Fruit fly (Drosophila melanogaster) whole organism, embryonic: Measurements from ENCODE around the gene sad.

ENCODE experiments used
- Atf3 ChIP-seq: fragments of 200-800 bp; sonication (Bioruptor generic); optimal IDR thresholded peaks from 3 replicates; lab custom pipeline; 2016; ENCODE audit warnings: missing biosample characterization, missing genetic modification characterization
- CG10979 ChIP-seq: fragments of 200-800 bp; sonication (Bioruptor generic); optimal IDR thresholded peaks from 2 replicates; lab custom pipeline; 2018; ENCODE audit warnings: missing biosample characterization, mild to moderate bottlenecking, missing genetic modification characterization, moderate library complexity
- CG11247 ChIP-seq: fragments of 200-800 bp; sonication (Bioruptor generic); IDR thresholded peaks from 2 replicates; pipeline ENCODE4 v1.3.6; 2022; ENCODE audit warnings: missing biosample characterization, missing genetic modification characterization
- CG11456 ChIP-seq: fragments of 200-800 bp; sonication (Bioruptor generic); IDR thresholded peaks from 3 replicates; pipeline ENCODE4 v1.3.6; 2022; ENCODE audit warnings: missing biosample characterization, missing genetic modification characterization
- CG11560 ChIP-seq: fragments of 200-800 bp; sonication (Bioruptor generic); IDR thresholded peaks from 3 replicates; pipeline ENCODE4 v1.3.6; 2022; ENCODE audit warnings: missing biosample characterization, missing genetic modification characterization
- CG12659 ChIP-seq: fragments of 200-800 bp; sonication (Bioruptor generic); optimal IDR thresholded peaks from 3 replicates; lab custom pipeline; 2017; ENCODE audit warnings: mild to moderate bottlenecking, missing biosample characterization, missing genetic modification reagents, missing genetic modification characterization
- CG12769 ChIP-seq: fragments of 200-800 bp; sonication (Bioruptor generic); optimal IDR thresholded peaks from 2 replicates; lab custom pipeline; 2019; ENCODE audit warnings: missing biosample characterization, mild to moderate bottlenecking, missing genetic modification characterization, moderate library complexity
- CG13287 ChIP-seq: fragments of 200-800 bp; sonication (Bioruptor generic); IDR thresholded peaks from 2 replicates; pipeline ENCODE4 v1.3.6; 2022; ENCODE audit warnings: missing biosample characterization, missing genetic modification characterization; ENCODE audit not compliant: partially characterized antibody
- CG13775 ChIP-seq: fragments of 200-800 bp; sonication (Bioruptor generic); optimal IDR thresholded peaks from 3 replicates; lab custom pipeline; 2017; ENCODE audit warnings: missing biosample characterization, mild to moderate bottlenecking, missing genetic modification characterization
- CG1602 ChIP-seq: fragments of 200-800 bp; sonication (Bioruptor generic); optimal IDR thresholded peaks from 3 replicates; lab custom pipeline; 2016; ENCODE audit warnings: missing biosample characterization, missing genetic modification characterization
- CG16779 ChIP-seq: fragments of 200-800 bp; sonication (Bioruptor generic); IDR thresholded peaks from 2 replicates; pipeline ENCODE4 v1.3.6; 2022; ENCODE audit warnings: missing biosample characterization, missing genetic modification characterization
- CG32772 ChIP-seq: fragments of 200-800 bp; sonication (Bioruptor generic); IDR thresholded peaks from 2 replicates; pipeline ENCODE4 v1.3.6; 2022; ENCODE audit warnings: missing biosample characterization, missing genetic modification characterization
- CG3407 ChIP-seq: fragments of 200-800 bp; sonication (Bioruptor generic); optimal IDR thresholded peaks from 2 replicates; lab custom pipeline; 2018; ENCODE audit warnings: missing biosample characterization, mild to moderate bottlenecking, missing genetic modification characterization
- CG4617 ChIP-seq: fragments of 200-800 bp; sonication (Bioruptor generic); optimal IDR thresholded peaks from 3 replicates; lab custom pipeline; 2016; ENCODE audit warnings: missing biosample characterization, missing genetic modification characterization, borderline replicate concordance
- CG6654 ChIP-seq: fragments of 200-800 bp; sonication (Bioruptor generic); optimal IDR thresholded peaks from 2 replicates; lab custom pipeline; 2017; ENCODE audit warnings: missing biosample characterization, mild to moderate bottlenecking, missing genetic modification characterization
- CG6813 ChIP-seq: fragments of 200-800 bp; sonication (Bioruptor generic); optimal IDR thresholded peaks from 2 replicates; lab custom pipeline; 2017; ENCODE audit warnings: missing biosample characterization, missing genetic modification characterization, mild to moderate bottlenecking, moderate library complexity, missing genetic modification reagents
- Chrac-16 ChIP-seq: fragments of 200-800 bp; sonication (Bioruptor generic); optimal IDR thresholded peaks from 3 replicates; lab custom pipeline; 2016; ENCODE audit warnings: missing biosample characterization, missing genetic modification characterization
- CoRest ChIP-seq: fragments of 200-800 bp; sonication (Bioruptor generic); optimal IDR thresholded peaks from 3 replicates; lab custom pipeline; 2018; ENCODE audit warnings: missing biosample characterization, mild to moderate bottlenecking, missing genetic modification characterization, moderate library complexity
- ERR ChIP-seq: fragments of 200-800 bp; sonication (Bioruptor generic); optimal IDR thresholded peaks from 2 replicates; lab custom pipeline; 2016; ENCODE audit warnings: missing biosample characterization, missing genetic modification characterization
- Fer1 ChIP-seq: fragments of 200-800 bp; sonication (Bioruptor generic); optimal IDR thresholded peaks from 2 replicates; lab custom pipeline; 2017; ENCODE audit warnings: missing biosample characterization, mild to moderate bottlenecking, missing genetic modification characterization
- HHEX ChIP-seq: fragments of 200-800 bp; sonication (Bioruptor generic); optimal IDR thresholded peaks from 3 replicates; lab custom pipeline; 2017; ENCODE audit warnings: missing biosample characterization, mild to moderate bottlenecking, missing genetic modification characterization, missing genetic modification reagents
- HLH54F ChIP-seq: fragments of 200-800 bp; sonication (Bioruptor generic); optimal IDR thresholded peaks from 3 replicates; lab custom pipeline; 2016; ENCODE audit warnings: missing biosample characterization, missing genetic modification characterization
- Hand ChIP-seq: fragments of 200-800 bp; sonication (Bioruptor generic); optimal IDR thresholded peaks from 2 replicates; lab custom pipeline; 2017; ENCODE audit warnings: mild to moderate bottlenecking, missing biosample characterization, missing genetic modification reagents, missing genetic modification characterization
- Hmr ChIP-seq: fragments of 200-800 bp; sonication (Bioruptor generic); optimal IDR thresholded peaks from 3 replicates; lab custom pipeline; 2017; ENCODE audit warnings: mild to moderate bottlenecking, missing biosample characterization, missing genetic modification reagents, missing genetic modification characterization
- Hsf ChIP-seq: fragments of 200-800 bp; sonication (Bioruptor generic); optimal IDR thresholded peaks from 3 replicates; lab custom pipeline; 2016; ENCODE audit warnings: missing biosample characterization, missing genetic modification characterization
- MBD-R2 ChIP-seq: fragments of 200-800 bp; sonication (Bioruptor generic); IDR thresholded peaks from 2 replicates; pipeline ENCODE4 v1.3.6; 2022; ENCODE audit warnings: missing biosample characterization, missing genetic modification characterization
- MESR4 ChIP-seq: fragments of 200-800 bp; sonication (Bioruptor generic); optimal IDR thresholded peaks from 2 replicates; lab custom pipeline; 2018; ENCODE audit warnings: missing biosample characterization, mild to moderate bottlenecking, missing genetic modification characterization, moderate library complexity
- Neu2 ChIP-seq: fragments of 200-800 bp; sonication (Bioruptor generic); optimal IDR thresholded peaks from 3 replicates; lab custom pipeline; 2016; ENCODE audit warnings: missing biosample characterization, missing genetic modification characterization, borderline replicate concordance
- caup ChIP-seq: fragments of 200-800 bp; sonication (Bioruptor generic); optimal IDR thresholded peaks from 3 replicates; lab custom pipeline; 2017; ENCODE audit warnings: missing biosample characterization, mild to moderate bottlenecking, missing genetic modification characterization, moderate library complexity; ENCODE audit not compliant: severe bottlenecking
- chinmo ChIP-seq: fragments of 200-800 bp; sonication (Bioruptor generic); IDR thresholded peaks from 4 replicates; pipeline ENCODE4 v1.3.6; 2022; ENCODE audit warnings: missing biosample characterization, missing genetic modification characterization; ENCODE audit not compliant: partially characterized antibody
- ci ChIP-seq: fragments of 200-800 bp; sonication (Bioruptor generic); IDR thresholded peaks from 3 replicates; pipeline ENCODE4 v1.3.6; 2022; ENCODE audit warnings: missing biosample characterization, missing genetic modification characterization
- croc ChIP-seq: fragments of 200-800 bp; sonication (Bioruptor generic); conservative IDR thresholded peaks from 3 replicates; pipeline ENCODE4 v1.3.6; 2022; ENCODE audit warnings: missing biosample characterization, missing genetic modification characterization
- ems ChIP-seq: fragments of 200-800 bp; sonication (Bioruptor generic); optimal IDR thresholded peaks from 3 replicates; lab custom pipeline; 2016; ENCODE audit warnings: missing biosample characterization, missing genetic modification characterization
- eve ChIP-seq, 2 experiments: fragments of >200 bp; optimal IDR thresholded peaks; 2 replicates each; lab custom pipeline; 2017; ENCODE audit warnings: missing biosample characterization in 2 of 2, missing genetic modification characterization in 2 of 2
- fd102C ChIP-seq: fragments of 200-800 bp; sonication (Bioruptor generic); optimal IDR thresholded peaks from 2 replicates; lab custom pipeline; 2018; ENCODE audit warnings: missing biosample characterization, mild to moderate bottlenecking, missing genetic modification characterization, moderate library complexity
- gem ChIP-seq: fragments of 200-800 bp; sonication (Bioruptor generic); optimal IDR thresholded peaks from 2 replicates; lab custom pipeline; 2019; ENCODE audit warnings: missing biosample characterization, mild to moderate bottlenecking, missing genetic modification characterization, moderate library complexity
- ham ChIP-seq: fragments of 200-800 bp; sonication (Bioruptor generic); IDR thresholded peaks from 2 replicates; pipeline ENCODE4 v1.3.6; 2022; ENCODE audit warnings: missing biosample characterization, missing genetic modification characterization
- jigr1 ChIP-seq: fragments of 200-800 bp; sonication (Bioruptor generic); IDR thresholded peaks from 3 replicates; pipeline ENCODE4 v1.3.6; 2022; ENCODE audit warnings: missing biosample characterization, missing genetic modification characterization
- oc ChIP-seq: fragments of 200-800 bp; sonication (Bioruptor generic); optimal IDR thresholded peaks from 2 replicates; lab custom pipeline; 2018; ENCODE audit warnings: missing biosample characterization, mild to moderate bottlenecking, missing genetic modification characterization, moderate library complexity
- pnt ChIP-seq: fragments of 200-800 bp; sonication (Bioruptor generic); optimal IDR thresholded peaks from 3 replicates; lab custom pipeline; 2016; ENCODE audit warnings: missing biosample characterization, missing genetic modification characterization
- pros ChIP-seq: fragments of 200-800 bp; sonication (Bioruptor generic); optimal IDR thresholded peaks from 3 replicates; lab custom pipeline; 2019; ENCODE audit warnings: missing biosample characterization, mild to moderate bottlenecking, missing genetic modification characterization, moderate library complexity
- pum ChIP-seq: fragments of 200-800 bp; sonication (Bioruptor generic); optimal IDR thresholded peaks from 2 replicates; lab custom pipeline; 2016; ENCODE audit warnings: missing biosample characterization, missing genetic modification characterization
- repo ChIP-seq: fragments of 200-800 bp; sonication (Bioruptor generic); optimal IDR thresholded peaks from 2 replicates; lab custom pipeline; 2016; ENCODE audit warnings: missing biosample characterization, missing genetic modification characterization
- slbo ChIP-seq: fragments of 200-800 bp; sonication (Bioruptor generic); IDR thresholded peaks from 2 replicates; pipeline ENCODE4 v1.3.6; 2022; ENCODE audit warnings: missing biosample characterization, missing genetic modification characterization
- sob ChIP-seq: fragments of 200-800 bp; sonication (Bioruptor generic); IDR thresholded peaks from 2 replicates; pipeline ENCODE4 v1.3.6; 2022; ENCODE audit warnings: missing biosample characterization, missing genetic modification characterization
- stc ChIP-seq: fragments of 200-800 bp; sonication (Bioruptor generic); IDR thresholded peaks from 2 replicates; pipeline ENCODE4 v1.3.6; 2022; ENCODE audit warnings: missing biosample characterization, missing genetic modification characterization
- twi ChIP-seq: fragments of 200-800 bp; optimal IDR thresholded peaks from 2 replicates; lab custom pipeline; 2019; ENCODE audit warnings: missing biosample characterization, mild to moderate bottlenecking, missing genetic modification characterization, moderate library complexity

The sad gene

dm6 chr3R:11887114-11888037 is 10.3 kb downstream of the sad start, which contains the start of gene mthl5 (continued):
- TF ChIP-seq ems (GFP tag; lab: Kevin White, UChicago) (peak; percentile 77), CoRest (peak; percentile 83), CG6813 (GFP tag; lab: Kevin White, UChicago) (peak; percentile 45), CG10979 (tag; lab: Kevin White, UChicago) (peak; percentile 86), sob (GFP tag; lab: Robert Waterston, UW) (peak; percentile 64), eve (GFP tag; optimal IDR thresholded peaks at IDR 0.05; lab: Kevin White, UChicago) (no peak), CG3407 (GFP tag; lab: Kevin White, UChicago) (peak; percentile 55), CG11247 (GFP tag; lab: Robert Waterston, UW) (peak; percentile 48), pum (peak; percentile 84), Fer1 (GFP tag; lab: Kevin White, UChicago) (no peak), ERR (GFP tag; lab: Kevin White, UChicago) (peak; percentile 56), CG32772 (GFP tag; lab: Robert Waterston, UW) (peak; percentile 62), MESR4 (GFP tag; lab: Kevin White, UChicago) (no peak), CG6654 (GFP tag; lab: Kevin White, UChicago) (peak; percentile 47), CG11456 (GFP tag; lab: Robert Waterston, UW) (peak; percentile 82), CG13287 (GFP tag; lab: Robert Waterston, UW) (0 out of 2 replicates have a peak, but pooled peaks have one; percentile 32), Hmr (GFP tag; lab: Kevin White, UChicago) (peak; percentile 81), CG12769 (tag; lab: Kevin White, UChicago) (peak; percentile 74), CG4617 (GFP tag; lab: Kevin White, UChicago) (peak; percentile 34), Chrac-16 (GFP tag; lab: Kevin White, UChicago) (peak; percentile 88), CG11560 (peak; percentile 53; the same call in 1 of the 3 replicates), pnt (GFP tag; lab: Kevin White, UChicago) (peak; percentile 75), stc (GFP tag; lab: Robert Waterston, UW) (peak; percentile 71), chinmo (GFP tag; lab: Robert Waterston, UW) (peak; percentile 3; the same call in 2 of the 4 replicates), Hsf (GFP tag; lab: Kevin White, UChicago) (peak; percentile 88), croc (peak; percentile 64), caup (GFP tag; lab: Kevin White, UChicago) (peak; percentile 70), MBD-R2 (GFP tag; lab: Robert Waterston, UW) (peak; percentile 27; the same call in 1 of the 2 replicates), repo (GFP tag; lab: Kevin White, UChicago) (peak; percentile 55), ci (peak; percentile 83), CG16779 (GFP tag; lab: Robert Waterston, UW) (0 out of 2 replicates have a peak, but pooled peaks have one; percentile 17), Hand (peak; percentile 21), oc (tag; lab: Kevin White, UChicago) (peak; percentile 62), jigr1 (GFP tag; lab: Robert Waterston, UW) (no peak; the same call in 2 of the 3 replicates), fd102C (GFP tag; lab: Kevin White, UChicago) (no peak), CG12659 (GFP tag; lab: Kevin White, UChicago) (peak; percentile 73), Atf3 (GFP tag; lab: Kevin White, UChicago) (peak; percentile 72), gem (tag; lab: Kevin White, UChicago) (peak; percentile 90), slbo (GFP tag; lab: Robert Waterston, UW) (peak; percentile 78), CG13775 (GFP tag; lab: Kevin White, UChicago) (peak; percentile 76), HLH54F (GFP tag; lab: Kevin White, UChicago) (peak; percentile 69), ham (GFP tag; lab: Robert Waterston, UW) (no peak), CG1602 (peak; percentile 82), Neu2 (GFP tag; lab: Kevin White, UChicago) (no peak), twi (peak; percentile 56), pros (no peak), HHEX (GFP tag; lab: Kevin White, UChicago) (peak; percentile 78)
